Worm (Caenorhabditis elegans) whole organism, midembryonic: ENCODE data around the gene che-6.

Experiments used
- cog-1 ChIP-seq: sonication (generic microtip); optimal IDR thresholded peaks from 2 replicates; lab custom pipeline; 2016; ENCODE audit warnings: missing genetic modification characterization, missing compliant biosample characterization
- flt-1 ChIP-seq: fragments of 200-800 bp; sonication (Bioruptor generic); IDR thresholded peaks from 2 replicates; pipeline ENCODE4 v1.3.6; 2022; ENCODE audit warnings: missing genetic modification characterization, missing compliant biosample characterization
- klf-2 ChIP-seq: fragments of 200-800 bp; sonication (Bioruptor generic); conservative IDR thresholded peaks from 2 replicates; pipeline ENCODE4 v1.3.6; 2022; ENCODE audit warnings: missing genetic modification reagents, missing genetic modification characterization, missing compliant biosample characterization
- med-1 ChIP-seq: sonication (generic microtip); optimal IDR thresholded peaks from 2 replicates; lab custom pipeline; 2017; ENCODE audit warnings: missing genetic modification characterization, mild to moderate bottlenecking, missing compliant biosample characterization, antibody characterized with exemption, missing genetic modification reagents; ENCODE audit not compliant: insufficient read depth
- ztf-29 ChIP-seq: fragments of 200-800 bp; sonication (Bioruptor generic); IDR thresholded peaks from 2 replicates; pipeline ENCODE4 v1.3.6; 2022; ENCODE audit warnings: missing genetic modification reagents, missing genetic modification characterization, missing compliant biosample characterization

- TF ChIP-seq klf-2 (GFP tag; lab: Robert Waterston, UW) (no peak), flt-1 (GFP tag; lab: Robert Waterston, UW) (no peak), cog-1 (tag; lab: Kevin White, UChicago) (no peak), ztf-29 (no peak), med-1 (GFP tag; lab: Kevin White, UChicago) (no peak)
Measured at ce11 chrIV:2059011-2059410, 52.2 kb downstream of the che-6 start, which contains the start of gene R05C11.2.
